Worm (Caenorhabditis elegans): ENCODE measurements around the gene rev-1.

Gene rev-1

DNA sequence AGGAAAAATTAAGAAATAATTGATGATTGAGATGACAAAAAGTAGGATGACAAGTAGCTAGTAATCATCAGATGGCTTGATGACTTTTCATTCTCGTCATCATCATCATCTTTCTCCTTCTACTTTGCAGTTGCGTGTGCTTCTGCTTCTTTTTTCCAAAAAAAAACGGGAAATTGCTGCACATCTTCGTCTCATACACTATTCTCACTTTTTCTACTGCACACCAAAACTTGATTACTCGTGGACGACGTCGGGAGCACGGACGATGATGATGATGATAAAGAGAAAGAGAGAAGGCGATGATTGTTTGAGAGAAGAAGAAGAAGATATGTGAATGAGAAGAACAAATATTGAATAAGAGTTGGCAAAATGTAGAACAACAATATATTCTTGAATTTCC lies 20.7 kb downstream of the rev-1 start:
- no peak for TF ChIP-seq let-607 (tag; optimal IDR thresholded peaks at IDR 0.05)
- TF ChIP-seq madf-8 (GFP tag; conservative IDR thresholded peaks at IDR 0.05), result no peak
- TF ChIP-seq snpc-1.3 (tag; optimal IDR thresholded peaks at IDR 0.05; ENCODE audit: insufficient read depth), result no peak
- no peak for TF ChIP-seq F55B11.4 (tag; optimal IDR thresholded peaks at IDR 0.05; ENCODE audit: borderline replicate concordance, insufficient read depth)

DNA sequence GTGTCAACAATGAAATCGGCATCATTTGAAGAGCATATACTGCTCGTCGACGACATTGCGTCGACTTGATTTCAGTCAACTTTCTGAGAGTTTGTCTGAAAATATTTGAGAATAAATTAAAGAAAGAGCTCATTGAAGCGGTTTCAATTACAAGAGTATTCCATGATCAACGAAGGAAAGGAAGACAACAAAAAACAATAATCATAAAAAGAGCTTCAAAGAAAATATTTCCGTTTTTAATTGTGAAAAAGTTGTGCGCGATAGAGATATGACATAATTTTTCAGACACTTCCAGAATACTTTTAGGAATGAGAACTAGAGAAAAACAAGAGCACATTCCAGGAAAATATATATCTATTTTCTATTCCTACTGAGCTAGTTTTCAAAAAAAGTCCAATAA lies 28.2 kb downstream of the rev-1 start, which contains the start of gene spv-1:
TSS of gene spv-1 (minus strand) at position 101 of the 400 bp plus-strand sequence.
- TF ChIP-seq lir-1 (GFP tag; conservative IDR thresholded peaks at IDR 0.05) (no peak), ztf-3 (GFP tag; optimal IDR thresholded peaks at IDR 0.05) (no peak), nfyb-1 (GFP tag; IDR thresholded peaks at IDR 0.05) (no peak), B0336.3 (GFP tag; IDR thresholded peaks at IDR 0.05) (no peak), nhr-80 (tag; optimal IDR thresholded peaks at IDR 0.05) (no peak), aptf-2 (GFP tag; conservative IDR thresholded peaks at IDR 0.05) (no peak), sptf-2 (GFP tag; optimal IDR thresholded peaks at IDR 0.05) (no peak), ceh-40 (GFP tag; IDR thresholded peaks at IDR 0.05) (no peak), lin-40 (tag; optimal IDR thresholded peaks at IDR 0.05) (no peak), attf-6 (GFP tag; IDR thresholded peaks at IDR 0.05) (no peak), nfya-2 (GFP tag; IDR thresholded peaks at IDR 0.05) (no peak), hsf-1 (GFP tag; IDR thresholded peaks at IDR 0.05) (no peak), F23B12.7 (tag; optimal IDR thresholded peaks at IDR 0.05; ENCODE audit: insufficient read depth) (no peak), dpff-1 (tag; optimal IDR thresholded peaks at IDR 0.05) (no peak), attf-5 (GFP tag; optimal IDR thresholded peaks at IDR 0.05) (no peak), lin-26 (GFP tag; IDR thresholded peaks at IDR 0.05) (no peak)

- no peak for TF ChIP-seq ceh-27 (GFP tag; optimal IDR thresholded peaks at IDR 0.05)
- TF ChIP-seq somi-1 (GFP tag; optimal IDR thresholded peaks at IDR 0.05), result no peak
- no peak for TF ChIP-seq xnd-1 (tag; optimal IDR thresholded peaks at IDR 0.05)
- no peak for TF ChIP-seq gei-17 (GFP tag; optimal IDR thresholded peaks at IDR 0.05)
- TF ChIP-seq zfh-2 (GFP tag; conservative IDR thresholded peaks at IDR 0.05), result no peak
- no peak for TF ChIP-seq ceh-79 (tag; optimal IDR thresholded peaks at IDR 0.05)
- TF ChIP-seq efl-1 (GFP tag; optimal IDR thresholded peaks at IDR 0.05), result no peak
- TF ChIP-seq athp-1 (tag; optimal IDR thresholded peaks at IDR 0.05), result no peak
- TF ChIP-seq die-1 (tag; optimal IDR thresholded peaks at IDR 0.05), result no peak
- TF ChIP-seq ztf-22 (GFP tag; optimal IDR thresholded peaks at IDR 0.05), result no peak
- no peak for TF ChIP-seq let-607 (tag; optimal IDR thresholded peaks at IDR 0.05)
- TF ChIP-seq hlh-12 (tag; optimal IDR thresholded peaks at IDR 0.05), result no peak
- TF ChIP-seq lsl-1 (GFP tag; optimal IDR thresholded peaks at IDR 0.05), result no peak
- TF ChIP-seq F55B11.4 (tag; optimal IDR thresholded peaks at IDR 0.05; ENCODE audit: borderline replicate concordance, insufficient read depth), result no peak
- TF ChIP-seq lin-35 (GFP tag; optimal IDR thresholded peaks at IDR 0.05), result no peak
- no peak for TF ChIP-seq lin-26 (GFP tag; IDR thresholded peaks at IDR 0.05)
- TF ChIP-seq Y53G8AR.9 (GFP tag; conservative IDR thresholded peaks at IDR 0.05), result no peak
- no peak for TF ChIP-seq rpc-1 (optimal IDR thresholded peaks at IDR 0.05)
- no peak for TF ChIP-seq rpc-1 (tag; optimal IDR thresholded peaks at IDR 0.05)
Observed at ce11 chrII:7930671-7931070, 30.2 kb downstream of the rev-1 start.

DNA sequence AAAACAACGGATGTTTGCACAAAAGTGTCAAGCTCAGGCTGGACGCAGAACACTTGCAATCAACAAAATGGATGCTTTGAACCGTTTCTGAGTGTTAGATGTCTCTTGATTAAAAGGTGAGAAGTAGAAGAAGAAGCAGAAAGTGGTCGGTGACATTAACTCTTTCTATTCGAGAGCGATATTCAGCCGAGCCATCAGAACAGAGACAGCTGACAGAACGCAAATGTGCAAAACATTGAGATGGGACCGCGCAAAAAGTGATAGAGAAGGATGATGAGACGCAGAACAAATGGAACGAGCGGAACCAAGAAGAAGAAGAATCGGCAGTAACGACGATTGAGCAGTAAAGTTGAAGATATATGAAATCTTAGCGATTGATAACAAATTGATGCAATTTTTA lies 35.2 kb downstream of the rev-1 start:
- no peak for TF ChIP-seq F49E8.2 (tag; optimal IDR thresholded peaks at IDR 0.05; ENCODE audit: insufficient read depth)
- TF ChIP-seq lin-40 (tag; optimal IDR thresholded peaks at IDR 0.05), result no peak
- no peak for TF ChIP-seq F22D6.2 (tag; optimal IDR thresholded peaks at IDR 0.05)
- no peak for TF ChIP-seq ama-1 (optimal IDR thresholded peaks at IDR 0.05)
- TF ChIP-seq ama-1 (GFP tag; optimal IDR thresholded peaks at IDR 0.05), result no peak
- TF ChIP-seq K11D2.4 (GFP tag; IDR thresholded peaks at IDR 0.05), result no peak
- no peak for TF ChIP-seq mel-28 (tag; optimal IDR thresholded peaks at IDR 0.05; ENCODE audit: borderline replicate concordance)
- no peak for TF ChIP-seq T07F8.4 (tag; optimal IDR thresholded peaks at IDR 0.05)
- no peak for TF ChIP-seq ZK185.1 (tag; optimal IDR thresholded peaks at IDR 0.05; ENCODE audit: poor library complexity, severe bottlenecking)
- TF ChIP-seq ztf-3 (GFP tag; optimal IDR thresholded peaks at IDR 0.05), result no peak
- TF ChIP-seq ceh-100 (GFP tag; IDR thresholded peaks at IDR 0.05), result no peak
- no peak for TF ChIP-seq dox-1 (GFP tag; IDR thresholded peaks at IDR 0.05)
- TF ChIP-seq F33H1.4 (GFP tag; IDR thresholded peaks at IDR 0.05), result no peak
